Fruit fly (Drosophila melanogaster): ENCODE measurements around the gene Chc.

DNA sequence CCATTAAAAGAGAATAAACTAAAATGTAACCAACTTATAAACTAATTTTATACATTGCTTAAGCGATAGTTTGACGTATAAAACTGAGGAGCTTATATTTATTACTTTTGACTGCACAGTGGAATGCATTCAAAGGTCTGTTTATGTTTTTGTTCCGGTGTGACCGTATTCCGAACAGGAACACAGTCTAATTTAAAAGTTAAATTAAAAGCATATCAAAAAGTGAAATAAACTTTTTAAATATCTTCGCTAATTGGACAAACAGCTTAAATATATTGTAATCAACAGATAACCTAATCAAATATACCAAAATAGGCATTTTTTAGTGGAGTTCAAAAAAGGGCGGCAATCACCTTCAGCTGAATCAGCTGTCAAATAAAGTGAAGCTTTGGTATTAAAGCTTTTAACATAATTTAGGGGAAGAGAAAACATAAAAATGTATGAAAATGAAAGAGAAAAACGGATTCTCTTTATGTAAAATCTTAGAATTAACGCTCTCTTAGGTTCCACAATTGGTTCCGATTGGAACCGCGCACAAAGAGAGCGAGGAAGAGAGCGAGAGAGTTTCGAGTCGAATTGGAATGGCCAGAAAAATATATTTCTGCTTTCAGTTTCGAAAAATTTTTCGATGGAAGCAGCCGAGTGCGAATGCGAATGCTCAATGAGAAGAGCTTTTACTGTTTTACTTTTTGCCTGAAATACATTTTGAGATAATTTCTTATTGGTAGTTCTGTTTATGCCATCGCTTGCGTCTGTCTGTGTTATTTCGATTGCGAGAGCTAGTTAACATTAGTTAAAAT is 31.3 kb downstream of the Chc start, which contains the start of the genes PGRP-LE and sd:
- TF ChIP-seq rn (GFP tag; IDR thresholded peaks at IDR 0.05) (no peak), gl (tag; optimal IDR thresholded peaks at IDR 0.05) (no peak), CG12605 (GFP tag; IDR thresholded peaks at IDR 0.05) (no peak), fd96Ca (GFP tag; IDR thresholded peaks at IDR 0.05) (no peak), Pif1A (GFP tag; optimal IDR thresholded peaks at IDR 0.05) (no peak), CG8301 (tag; optimal IDR thresholded peaks at IDR 0.05) (no peak), Ets98B (GFP tag; IDR thresholded peaks at IDR 0.05) (peak; percentile 54; the same call in 1 of the 2 replicates), CG34367 (tag; optimal IDR thresholded peaks at IDR 0.05) (no peak)
